Fruit fly (Drosophila melanogaster): ENCODE measurements around the gene DhpD.

Gene DhpD

dm6 chr3R:4252943-4253342 is 23.9 kb upstream of the DhpD start, which contains the start of gene CG14644:
Gene CG14644, minus strand, starts transcription at chr3R:4253043.
- no peak for TF ChIP-seq CG9139 (GFP tag; optimal IDR thresholded peaks at IDR 0.05)
- TF ChIP-seq ss (GFP tag; optimal IDR thresholded peaks at IDR 0.05): no peak
- TF ChIP-seq CG6854 (GFP tag; optimal IDR thresholded peaks at IDR 0.05): no peak
- TF ChIP-seq CG10631 (GFP tag; optimal IDR thresholded peaks at IDR 0.05): no peak
- TF ChIP-seq CG6808 (GFP tag; optimal IDR thresholded peaks at IDR 0.05): no peak
- no peak for TF ChIP-seq CG8632 (GFP tag; optimal IDR thresholded peaks at IDR 0.05)
- no peak for TF ChIP-seq Eip78C (GFP tag)
- no peak for TF ChIP-seq CG3919 (GFP tag; optimal IDR thresholded peaks at IDR 0.05)
- no peak for TF ChIP-seq CG11294 (GFP tag; IDR thresholded peaks at IDR 0.05)
- no peak for TF ChIP-seq CG1621 (tag; optimal IDR thresholded peaks at IDR 0.05)

- TF ChIP-seq fd59A (GFP tag; optimal IDR thresholded peaks at IDR 0.05): no peak
- no peak for TF ChIP-seq Sox15 (GFP tag; optimal IDR thresholded peaks at IDR 0.05)
- TF ChIP-seq acj6 (GFP tag; optimal IDR thresholded peaks at IDR 0.05): no peak
- no peak for TF ChIP-seq Hr38 (GFP tag; optimal IDR thresholded peaks at IDR 0.05)
- TF ChIP-seq dac (GFP tag; optimal IDR thresholded peaks at IDR 0.05): no peak
- TF ChIP-seq CG34406 (GFP tag; optimal IDR thresholded peaks at IDR 0.05): no peak
- no peak for TF ChIP-seq CG10631 (GFP tag; optimal IDR thresholded peaks at IDR 0.05)
- TF ChIP-seq CG6808 (GFP tag; optimal IDR thresholded peaks at IDR 0.05): no peak
- no peak for TF ChIP-seq Lpt (GFP tag; optimal IDR thresholded peaks at IDR 0.05)
- TF ChIP-seq eg (GFP tag; IDR thresholded peaks at IDR 0.05): no peak
- TF ChIP-seq Eip75B (GFP tag; optimal IDR thresholded peaks at IDR 0.05): no peak
- no peak for TF ChIP-seq Eip93F (GFP tag; optimal IDR thresholded peaks at IDR 0.05)
- TF ChIP-seq Blimp-1 (GFP tag; optimal IDR thresholded peaks at IDR 0.05): no peak
- no peak for TF ChIP-seq vri (GFP tag; optimal IDR thresholded peaks at IDR 0.05)
- no peak for TF ChIP-seq esn (GFP tag; optimal IDR thresholded peaks at IDR 0.05)
- no peak for TF ChIP-seq CG6163 (GFP tag; IDR thresholded peaks at IDR 0.05)
- TF ChIP-seq lz (GFP tag; optimal IDR thresholded peaks at IDR 0.05): no peak
- no peak for TF ChIP-seq CG11902 (GFP tag; optimal IDR thresholded peaks at IDR 0.05)
- TF ChIP-seq spab (GFP tag; optimal IDR thresholded peaks at IDR 0.05): no peak
Observed at dm6 chr3R:4251241-4251640, 22.2 kb upstream of the DhpD start, which contains the start of gene TwdlG. Gene TwdlG, minus strand, starts transcription at chr3R:4251341.

- TF ChIP-seq svp (GFP tag): no peak
- no peak for TF ChIP-seq Sox102F (GFP tag; optimal IDR thresholded peaks at IDR 0.05)
- TF ChIP-seq CG7368 (GFP tag; optimal IDR thresholded peaks at IDR 0.05): no peak
- TF ChIP-seq CG15336 (GFP tag; IDR thresholded peaks at IDR 0.05): no peak
- no peak for TF ChIP-seq lz (GFP tag; optimal IDR thresholded peaks at IDR 0.05)
- no peak for TF ChIP-seq Ets21C (GFP tag; optimal IDR thresholded peaks at IDR 0.05)
- no peak for TF ChIP-seq Sox14 (GFP tag; optimal IDR thresholded peaks at IDR 0.05)
- TF ChIP-seq spab (GFP tag; optimal IDR thresholded peaks at IDR 0.05): no peak
- TF ChIP-seq CG9139 (GFP tag; optimal IDR thresholded peaks at IDR 0.05): no peak
- no peak for TF ChIP-seq topi (GFP tag; optimal IDR thresholded peaks at IDR 0.05)
- TF ChIP-seq Ets96B (tag; optimal IDR thresholded peaks at IDR 0.05): no peak
- no peak for TF ChIP-seq net (GFP tag; optimal IDR thresholded peaks at IDR 0.05)
- no peak for TF ChIP-seq CG6792 (GFP tag; optimal IDR thresholded peaks at IDR 0.05)
- TF ChIP-seq CG11902 (GFP tag; optimal IDR thresholded peaks at IDR 0.05): no peak
- TF ChIP-seq CG11294 (GFP tag; IDR thresholded peaks at IDR 0.05): no peak
- TF ChIP-seq acj6 (GFP tag; optimal IDR thresholded peaks at IDR 0.05): no peak
- no peak for TF ChIP-seq salr (GFP tag; optimal IDR thresholded peaks at IDR 0.05)
Observed at dm6 chr3R:4249947-4250346, 20.9 kb upstream of the DhpD start.

All from whole organism, prepupa.